Worm (Caenorhabditis elegans) whole organism, young adult: Measurements from ENCODE around the gene ZK813.1.

Experiments
- B0035.1 ChIP-seq: sonication (generic microtip); optimal IDR thresholded peaks from 2 replicates; lab custom pipeline; 2016; ENCODE audit warnings: missing genetic modification characterization, mild to moderate bottlenecking, missing compliant biosample characterization, missing genotype, missing genetic modification reagents
- C17E4.6 ChIP-seq: fragments of 200-800 bp; sonication (Bioruptor generic); IDR thresholded peaks from 2 replicates; pipeline ENCODE4 v1.3.6; 2022; ENCODE audit warnings: missing genetic modification reagents, missing genetic modification characterization, missing compliant biosample characterization
- D2030.7 ChIP-seq: fragments of 200-800 bp; sonication (Bioruptor generic); IDR thresholded peaks from 2 replicates; pipeline ENCODE4 v1.3.6; 2022; ENCODE audit warnings: missing genetic modification reagents, missing genetic modification characterization, missing compliant biosample characterization
- F22D6.2 ChIP-seq: sonication (generic microtip); optimal IDR thresholded peaks from 2 replicates; lab custom pipeline; 2016; ENCODE audit warnings: mild to moderate bottlenecking, missing genetic modification characterization, missing compliant biosample characterization
- F37B4.10 ChIP-seq: fragments of 200-800 bp; sonication (Bioruptor generic); IDR thresholded peaks from 2 replicates; pipeline ENCODE4 v1.3.6; 2022; ENCODE audit warnings: missing genetic modification characterization, missing compliant biosample characterization
- F49E8.2 ChIP-seq: sonication (generic microtip); optimal IDR thresholded peaks from 3 replicates; lab custom pipeline; 2017; ENCODE audit warnings: missing genetic modification characterization, mild to moderate bottlenecking, missing compliant biosample characterization, antibody characterized with exemption, moderate library complexity; ENCODE audit not compliant: insufficient read depth
- Y67H2A.10 ChIP-seq: fragments of 200-800 bp; sonication (Bioruptor generic); conservative IDR thresholded peaks from 2 replicates; pipeline ENCODE4 v1.3.6; 2022; ENCODE audit warnings: missing genetic modification reagents, missing genetic modification characterization, missing compliant biosample characterization
- ZK185.1 ChIP-seq: sonication (generic microtip); optimal IDR thresholded peaks from 2 replicates; lab custom pipeline; 2016; ENCODE audit warnings: mild to moderate bottlenecking, missing genetic modification characterization, missing compliant biosample characterization; ENCODE audit not compliant: poor library complexity, severe bottlenecking
- attf-3 ChIP-seq: fragments of 200-800 bp; sonication (Bioruptor generic); conservative IDR thresholded peaks from 2 replicates; pipeline ENCODE4 v1.3.6; 2022; ENCODE audit warnings: missing genetic modification reagents, missing genetic modification characterization, missing compliant biosample characterization
- ceh-27 ChIP-seq: fragments of 200-800 bp; sonication (Bioruptor generic); optimal IDR thresholded peaks from 2 replicates; lab custom pipeline; 2018; ENCODE audit warnings: mild to moderate bottlenecking, missing genetic modification characterization, moderate library complexity, missing compliant biosample characterization
- die-1 ChIP-seq: sonication (generic microtip); optimal IDR thresholded peaks from 2 replicates; lab custom pipeline; 2016; ENCODE audit warnings: missing genotype, mild to moderate bottlenecking, missing genetic modification characterization, missing compliant biosample characterization
- dox-1 ChIP-seq: fragments of 200-800 bp; sonication (Bioruptor generic); IDR thresholded peaks from 2 replicates; pipeline ENCODE4 v1.3.6; 2022; ENCODE audit warnings: missing genetic modification reagents, missing genetic modification characterization, missing compliant biosample characterization
- efl-1 ChIP-seq: fragments of 150-350 bp; optimal IDR thresholded peaks from 2 replicates; lab custom pipeline; 2014; ENCODE audit warnings: missing biosample characterization, missing genetic modification reagents, missing genetic modification characterization
- egl-44 ChIP-seq: fragments of 200-800 bp; sonication (Bioruptor generic); IDR thresholded peaks from 2 replicates; pipeline ENCODE4 v1.3.6; 2022; ENCODE audit warnings: missing genetic modification reagents, missing genetic modification characterization, missing compliant biosample characterization
- ekl-4 ChIP-seq: fragments of 200-800 bp; sonication (Bioruptor generic); IDR thresholded peaks from 2 replicates; pipeline ENCODE4 v1.3.6; 2022; ENCODE audit warnings: missing genetic modification reagents, missing genetic modification characterization, missing compliant biosample characterization
- ets-4 ChIP-seq: fragments of 200-800 bp; sonication (Bioruptor generic); optimal IDR thresholded peaks from 2 replicates; lab custom pipeline; 2018; ENCODE audit warnings: mild to moderate bottlenecking, missing genetic modification characterization, missing compliant biosample characterization
- hrde-1 ChIP-seq: sonication (generic microtip); optimal IDR thresholded peaks from 2 replicates; lab custom pipeline; 2016; ENCODE audit warnings: missing genetic modification characterization, mild to moderate bottlenecking, missing compliant biosample characterization, moderate library complexity, missing genotype, missing genetic modification reagents, borderline replicate concordance
- let-526 ChIP-seq: fragments of 200-800 bp; sonication (Bioruptor generic); IDR thresholded peaks from 2 replicates; pipeline ENCODE4 v1.3.6; 2022; ENCODE audit warnings: missing genetic modification reagents, missing genetic modification characterization, missing compliant biosample characterization
- let-607 ChIP-seq, 2 experiments: fragments of 200-800 bp in 1 of 2; sonication (Bioruptor generic) in 1 of 2; sonication (generic microtip) in 1 of 2; optimal IDR thresholded peaks; 2 replicates each; lab custom pipeline; 2016 to 2018; ENCODE audit warnings: mild to moderate bottlenecking in 2 of 2, missing compliant biosample characterization in 2 of 2, missing genetic modification characterization in 2 of 2, moderate library complexity in 2 of 2, missing genotype in 1 of 2
- lin-26 ChIP-seq: fragments of 200-800 bp; sonication (Bioruptor generic); IDR thresholded peaks from 2 replicates; pipeline ENCODE4 v1.3.6; 2022; ENCODE audit warnings: missing genetic modification reagents, missing genetic modification characterization, missing compliant biosample characterization
- lir-1 ChIP-seq: fragments of 200-800 bp; sonication (Bioruptor generic); conservative IDR thresholded peaks from 2 replicates; pipeline ENCODE4 v1.3.6; 2022; ENCODE audit warnings: missing genetic modification reagents, missing genetic modification characterization, missing compliant biosample characterization
- mcd-1 ChIP-seq: fragments of 200-800 bp; sonication (Bioruptor generic); IDR thresholded peaks from 2 replicates; pipeline ENCODE4 v1.3.6; 2022; ENCODE audit warnings: missing genetic modification reagents, missing genetic modification characterization, missing compliant biosample characterization
- nfya-2 ChIP-seq: fragments of 200-800 bp; sonication (Bioruptor generic); IDR thresholded peaks from 2 replicates; pipeline ENCODE4 v1.3.6; 2022; ENCODE audit warnings: missing genetic modification reagents, missing genetic modification characterization, missing compliant biosample characterization
- nhr-179 ChIP-seq: sonication (generic microtip); optimal IDR thresholded peaks from 2 replicates; lab custom pipeline; 2016; ENCODE audit warnings: mild to moderate bottlenecking, missing genetic modification characterization, missing compliant biosample characterization
- nhr-27 ChIP-seq: fragments of 200-800 bp; sonication (Bioruptor generic); optimal IDR thresholded peaks from 2 replicates; lab custom pipeline; 2018; ENCODE audit warnings: mild to moderate bottlenecking, missing genetic modification characterization, moderate library complexity, missing compliant biosample characterization
- nhr-80 ChIP-seq: sonication (generic microtip); optimal IDR thresholded peaks from 2 replicates; lab custom pipeline; 2016; ENCODE audit warnings: missing genetic modification characterization, missing compliant biosample characterization
- pha-4 ChIP-seq: fragments of 150-350 bp; sonication (generic microtip); optimal IDR thresholded peaks from 2 replicates; lab custom pipeline; 2014; ENCODE audit warnings: missing biosample characterization, missing genetic modification reagents, missing genetic modification characterization
- repo-1 ChIP-seq: sonication (generic microtip); optimal IDR thresholded peaks from 2 replicates; lab custom pipeline; 2017; ENCODE audit warnings: mild to moderate bottlenecking, missing genetic modification characterization, missing compliant biosample characterization
- snpc-1.1 ChIP-seq: sonication (generic microtip); optimal IDR thresholded peaks from 2 replicates; lab custom pipeline; 2017; ENCODE audit warnings: missing genetic modification characterization, mild to moderate bottlenecking, missing compliant biosample characterization, antibody characterized with exemption, moderate library complexity, missing genotype, missing genetic modification reagents; ENCODE audit not compliant: insufficient read depth
- somi-1 ChIP-seq: fragments of 200-800 bp; sonication (Bioruptor generic); optimal IDR thresholded peaks from 2 replicates; lab custom pipeline; 2018; ENCODE audit warnings: mild to moderate bottlenecking, missing genetic modification characterization, missing compliant biosample characterization
- tbp1 ChIP-seq: fragments of 200-800 bp; sonication (Bioruptor generic); optimal IDR thresholded peaks from 2 replicates; lab custom pipeline; 2018; ENCODE audit warnings: mild to moderate bottlenecking, missing genetic modification characterization, missing compliant biosample characterization
- tbx-9 ChIP-seq: sonication (generic microtip); optimal IDR thresholded peaks from 2 replicates; lab custom pipeline; 2016; ENCODE audit warnings: borderline replicate concordance, missing genetic modification characterization, inconsistent platforms, missing compliant biosample characterization
- unc-130 ChIP-seq: sonication (generic microtip); optimal IDR thresholded peaks from 2 replicates; lab custom pipeline; 2016; ENCODE audit warnings: missing genetic modification reagents, missing genetic modification characterization, missing compliant biosample characterization
- xnd-1 ChIP-seq: sonication (generic microtip); optimal IDR thresholded peaks from 2 replicates; lab custom pipeline; 2016; ENCODE audit warnings: missing genotype, missing genetic modification reagents, missing genetic modification characterization, missing compliant biosample characterization

The ZK813.1 gene

ce11 chrX:3446011-3446410 is at the start of gene ZK813.1:
Gene ZK813.1 (plus strand): TSS chrX:3446311.
- no peak for TF ChIP-seq lir-1 (GFP tag; lab: Robert Waterston, UW)
- no peak for TF ChIP-seq F49E8.2 (tag; lab: Kevin White, UChicago)
- TF ChIP-seq die-1 (tag; lab: Kevin White, UChicago) = no peak
- TF ChIP-seq ets-4 (GFP tag; lab: Kevin White, UChicago) = no peak
- no peak for TF ChIP-seq Y67H2A.10 (GFP tag; lab: Robert Waterston, UW)
- no peak for TF ChIP-seq F22D6.2
- no peak for TF ChIP-seq efl-1 (GFP tag; lab: Kevin White, UChicago)
- TF ChIP-seq ekl-4 (GFP tag; lab: Robert Waterston, UW) = no peak
- TF ChIP-seq egl-44 (GFP tag; lab: Robert Waterston, UW) = no peak
- no peak for TF ChIP-seq let-607 (tag; optimal IDR thresholded peaks at IDR 0.05; lab: Kevin White, UChicago)
- TF ChIP-seq mcd-1 (GFP tag; lab: Robert Waterston, UW) = no peak
- no peak for TF ChIP-seq D2030.7 (GFP tag; lab: Robert Waterston, UW)
- TF ChIP-seq xnd-1 (tag; lab: Kevin White, UChicago) = no peak
- TF ChIP-seq nhr-179 (tag; lab: Kevin White, UChicago) = no peak

- no peak for TF ChIP-seq let-526 (GFP tag; lab: Robert Waterston, UW)
- no peak for TF ChIP-seq nhr-179 (tag; lab: Kevin White, UChicago)
- no peak for TF ChIP-seq ceh-27 (GFP tag; lab: Kevin White, UChicago)
- TF ChIP-seq nfya-2 (GFP tag; lab: Robert Waterston, UW) = no peak
- TF ChIP-seq dox-1 (GFP tag; lab: Robert Waterston, UW) = no peak
- no peak for TF ChIP-seq xnd-1 (tag; lab: Kevin White, UChicago)
- no peak for TF ChIP-seq attf-3
- TF ChIP-seq tbx-9 (tag; lab: Kevin White, UChicago) = no peak
- no peak for TF ChIP-seq B0035.1 (tag; lab: Kevin White, UChicago)
- TF ChIP-seq nhr-80 = no peak
- TF ChIP-seq repo-1 (tag; lab: Kevin White, UChicago) = no peak
- TF ChIP-seq ZK185.1 = no peak
- no peak for TF ChIP-seq unc-130
- no peak for TF ChIP-seq pha-4 (tag; lab: Kevin White, UChicago)
- TF ChIP-seq somi-1 (GFP tag; lab: Kevin White, UChicago) = no peak
- no peak for TF ChIP-seq nhr-27 (tag; lab: Kevin White, UChicago)
- no peak for TF ChIP-seq efl-1 (GFP tag; lab: Kevin White, UChicago)
- no peak for TF ChIP-seq snpc-1.1 (tag; lab: Kevin White, UChicago)
- no peak for TF ChIP-seq hrde-1 (tag; lab: Kevin White, UChicago)
Observed at ce11 chrX:3396735-3397134, 49.4 kb upstream of the ZK813.1 start.

ce11 chrX:3399917-3400316 is 46.2 kb upstream of the ZK813.1 start, which contains the start of gene cht-1:
Gene cht-1 (minus strand): TSS chrX:3400017.
- TF ChIP-seq C17E4.6 (no peak), F37B4.10 (no peak), hrde-1 (tag; lab: Kevin White, UChicago) (no peak), tbp1 (GFP tag; lab: Kevin White, UChicago) (no peak), lin-26 (GFP tag; lab: Robert Waterston, UW) (no peak), F49E8.2 (tag; lab: Kevin White, UChicago) (no peak)
- TF ChIP-seq, all 124 proteins: peak for 0
